Worm (Caenorhabditis elegans) whole organism, L1 larva: ENCODE data around the gene alh-1.

Experiments
- C04F5.9 ChIP-seq: sonication (generic microtip); optimal IDR thresholded peaks from 2 replicates; lab custom pipeline; 2016; ENCODE audit warnings: missing genetic modification characterization, missing compliant biosample characterization
- aha-1 ChIP-seq: fragments of 150-350 bp; optimal IDR thresholded peaks from 2 replicates; lab custom pipeline; 2014; ENCODE audit warnings: missing biosample characterization, missing genetic modification characterization
- alr-1 ChIP-seq: fragments of 200-800 bp; sonication (Bioruptor generic); optimal IDR thresholded peaks from 2 replicates; lab custom pipeline; 2018; ENCODE audit warnings: borderline replicate concordance, mild to moderate bottlenecking, missing genetic modification characterization, missing compliant biosample characterization
- ama-1 ChIP-seq: fragments of 150-350 bp; optimal IDR thresholded peaks from 2 replicates; lab custom pipeline; 2014
- ceh-63 ChIP-seq: fragments of 200-800 bp; sonication (Bioruptor generic); optimal IDR thresholded peaks from 2 replicates; lab custom pipeline; 2018; ENCODE audit warnings: mild to moderate bottlenecking, missing genetic modification characterization, missing compliant biosample characterization
- dpl-1 ChIP-seq, 3 experiments: fragments of 150-350 bp in 2 of 3; sonication (generic microtip) in 1 of 3; optimal IDR thresholded peaks; 2 replicates each; lab custom pipeline; 2014 to 2017; ENCODE audit warnings: missing biosample characterization in 3 of 3, missing genetic modification characterization in 3 of 3, missing genetic modification reagents in 3 of 3
- efl-1 ChIP-seq, 4 experiments: fragments of 150-350 bp; optimal IDR thresholded peaks in 3 of 4; peaks in 1 of 4; 1 replicate in 1 of 4; 2 replicates in 3 of 4; lab custom pipeline; 2014; ENCODE audit warnings: missing biosample characterization in 2 of 4, missing genetic modification characterization in 2 of 4, missing genetic modification reagents in 2 of 4
- efl-3 ChIP-seq: fragments of 200-800 bp; sonication (Bioruptor generic); optimal IDR thresholded peaks from 2 replicates; lab custom pipeline; 2018; ENCODE audit warnings: mild to moderate bottlenecking, missing genetic modification characterization, missing compliant biosample characterization
- egl-27 ChIP-seq, 2 experiments: fragments of 150-350 bp in 1 of 2; sonication (generic microtip); optimal IDR thresholded peaks; 3 replicates each; lab custom pipeline; 2017 to 2018; ENCODE audit warnings: missing biosample characterization in 2 of 2, missing genetic modification characterization in 2 of 2, missing genetic modification reagents in 2 of 2
- elt-2 ChIP-seq: sonication (generic microtip); optimal IDR thresholded peaks from 2 replicates; lab custom pipeline; 2016; ENCODE audit warnings: missing genetic modification characterization, mild to moderate bottlenecking, inconsistent platforms, missing compliant biosample characterization, missing genetic modification reagents
- fkh-8 ChIP-seq: sonication (generic microtip); optimal IDR thresholded peaks from 2 replicates; lab custom pipeline; 2016; ENCODE audit warnings: mild to moderate bottlenecking, missing genetic modification characterization, missing compliant biosample characterization
- fos-1 ChIP-seq: fragments of 150-350 bp; optimal IDR thresholded peaks from 2 replicates; lab custom pipeline; 2014; ENCODE audit warnings: missing biosample characterization, missing genetic modification characterization
- hlh-17 ChIP-seq: fragments of 200-800 bp; sonication (Bioruptor generic); optimal IDR thresholded peaks from 2 replicates; lab custom pipeline; 2018; ENCODE audit warnings: missing genetic modification characterization, mild to moderate bottlenecking, missing compliant biosample characterization, moderate library complexity, borderline replicate concordance
- hlh-4 ChIP-seq: sonication (generic microtip); optimal IDR thresholded peaks from 2 replicates; lab custom pipeline; 2016; ENCODE audit warnings: mild to moderate bottlenecking, missing genetic modification characterization, missing compliant biosample characterization
- isw-1 ChIP-seq: fragments of 200-800 bp; sonication (Bioruptor generic); IDR thresholded peaks from 2 replicates; pipeline ENCODE4 v1.3.6; 2022; ENCODE audit warnings: missing genetic modification characterization, missing compliant biosample characterization
- jun-1 ChIP-seq: fragments of 150-350 bp; optimal IDR thresholded peaks from 2 replicates; lab custom pipeline; 2014; ENCODE audit warnings: missing biosample characterization, missing genetic modification reagents, missing genetic modification characterization
- lin-39 ChIP-seq: fragments of 150-350 bp; optimal IDR thresholded peaks from 2 replicates; lab custom pipeline; 2014; ENCODE audit warnings: missing biosample characterization, missing genetic modification reagents, missing genetic modification characterization
- lsy-2 ChIP-seq, 2 experiments: fragments of 150-350 bp; optimal IDR thresholded peaks; 2 replicates each; lab custom pipeline; 2014; ENCODE audit warnings: missing biosample characterization in 2 of 2, missing genetic modification characterization in 2 of 2
- mdl-1 ChIP-seq, 2 experiments: fragments of 150-350 bp; optimal IDR thresholded peaks; 2 replicates each; lab custom pipeline; 2014 to 2017; ENCODE audit warnings: missing biosample characterization in 2 of 2, missing genetic modification characterization in 2 of 2, inconsistent platforms in 1 of 2
- mep-1 ChIP-seq: fragments of 150-350 bp; optimal IDR thresholded peaks from 2 replicates; lab custom pipeline; 2014; ENCODE audit warnings: missing biosample characterization, missing genetic modification characterization
- nhr-11 ChIP-seq: fragments of 150-350 bp; optimal IDR thresholded peaks from 2 replicates; lab custom pipeline; 2014; ENCODE audit warnings: missing biosample characterization, missing genetic modification characterization
- nhr-12 ChIP-seq: sonication (generic microtip); optimal IDR thresholded peaks from 2 replicates; lab custom pipeline; 2017; ENCODE audit warnings: missing biosample characterization, missing genetic modification characterization
- nhr-19 ChIP-seq: fragments of 200-800 bp; sonication (Bioruptor generic); conservative IDR thresholded peaks from 2 replicates; pipeline ENCODE4 v1.3.6; 2022; ENCODE audit warnings: missing genetic modification characterization, missing compliant biosample characterization
- nhr-20 ChIP-seq: sonication (generic microtip); optimal IDR thresholded peaks from 2 replicates; lab custom pipeline; 2016; ENCODE audit warnings: mild to moderate bottlenecking, missing genetic modification characterization, missing compliant biosample characterization
- nhr-28 ChIP-seq: fragments of 150-350 bp; optimal IDR thresholded peaks from 2 replicates; lab custom pipeline; 2014; ENCODE audit warnings: missing biosample characterization, missing genetic modification characterization
- nhr-47 ChIP-seq: sonication (generic microtip); optimal IDR thresholded peaks from 2 replicates; lab custom pipeline; 2016; ENCODE audit warnings: mild to moderate bottlenecking, missing genetic modification characterization, moderate library complexity, missing compliant biosample characterization
- nhr-77 ChIP-seq: fragments of 150-350 bp; optimal IDR thresholded peaks from 2 replicates; lab custom pipeline; 2014; ENCODE audit warnings: missing biosample characterization, missing genetic modification characterization
- nhr-84 ChIP-seq: sonication (generic microtip); optimal IDR thresholded peaks from 2 replicates; lab custom pipeline; 2017; ENCODE audit warnings: missing biosample characterization, missing genetic modification characterization
- nhr-90 ChIP-seq: sonication (generic microtip); optimal IDR thresholded peaks from 2 replicates; lab custom pipeline; 2016; ENCODE audit warnings: mild to moderate bottlenecking, missing genetic modification characterization, missing compliant biosample characterization; ENCODE audit not compliant: poor library complexity
- pag-3 ChIP-seq: sonication (generic microtip); optimal IDR thresholded peaks from 2 replicates; lab custom pipeline; 2017; ENCODE audit warnings: missing genetic modification characterization, mild to moderate bottlenecking, missing compliant biosample characterization, antibody characterized with exemption, borderline replicate concordance; ENCODE audit not compliant: insufficient read depth
- pax-3 ChIP-seq: fragments of 200-800 bp; sonication (Bioruptor generic); optimal IDR thresholded peaks from 2 replicates; lab custom pipeline; 2018; ENCODE audit warnings: mild to moderate bottlenecking, missing genetic modification characterization, moderate library complexity, missing compliant biosample characterization
- pqm-1 ChIP-seq: sonication (generic microtip); optimal IDR thresholded peaks from 3 replicates; lab custom pipeline; 2017; ENCODE audit warnings: missing biosample characterization, missing genetic modification characterization
- unc-62 ChIP-seq: fragments of 150-350 bp; optimal IDR thresholded peaks from 2 replicates; lab custom pipeline; 2014; ENCODE audit warnings: missing biosample characterization, missing genetic modification reagents, missing genetic modification characterization
- unc-98 ChIP-seq: fragments of 200-800 bp; sonication (Bioruptor generic); IDR thresholded peaks from 2 replicates; pipeline ENCODE4 v1.3.6; 2022; ENCODE audit warnings: missing genetic modification characterization, missing compliant biosample characterization
- vab-15 ChIP-seq: sonication (generic microtip); optimal IDR thresholded peaks from 2 replicates; lab custom pipeline; 2017; ENCODE audit warnings: missing genotype, mild to moderate bottlenecking, missing genetic modification characterization, missing compliant biosample characterization
- xbp-1 ChIP-seq: sonication (generic microtip); optimal IDR thresholded peaks from 2 replicates; lab custom pipeline; 2016; ENCODE audit warnings: missing genetic modification characterization, missing compliant biosample characterization
- ztf-11 ChIP-seq, 2 experiments: sonication (generic microtip); optimal IDR thresholded peaks; 2 replicates each; lab custom pipeline; 2016 to 2017; ENCODE audit warnings: missing genetic modification characterization in 2 of 2, missing biosample characterization in 1 of 2, missing compliant biosample characterization in 1 of 2

The alh-1 gene

DNA sequence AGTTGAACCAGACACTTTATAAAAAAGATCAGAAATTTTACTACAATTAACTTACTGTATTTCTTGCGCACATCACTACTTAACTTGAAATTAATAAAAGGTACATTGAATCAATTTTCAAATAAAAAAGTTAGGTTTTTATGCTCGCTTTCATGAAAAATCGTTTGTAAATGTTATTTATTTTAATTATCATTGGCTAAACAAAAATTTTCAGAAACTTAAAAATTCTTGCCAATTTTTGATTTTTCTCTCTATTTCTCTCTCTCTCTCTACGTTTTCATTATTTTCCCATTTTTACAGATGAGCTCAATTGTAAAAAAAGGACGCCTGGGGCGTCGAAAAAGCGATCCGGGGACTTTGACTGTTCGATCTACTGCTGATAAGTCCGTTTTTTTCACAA lies 31.8 kb downstream of the alh-1 start, which contains the start of gene sax-2:
sax-2 (plus strand) TSS at position 301 of the 400 bp plus-strand sequence.
- no peak for TF ChIP-seq C04F5.9
- TF ChIP-seq hlh-4 (tag; lab: Kevin White, UChicago) = no peak
- no peak for TF ChIP-seq ztf-11 (tag; optimal IDR thresholded peaks at IDR 0.05; lab: Kevin White, UChicago)
- TF ChIP-seq nhr-12 (tag; lab: Kevin White, UChicago) = no peak
- no peak for TF ChIP-seq pax-3 (tag; lab: Kevin White, UChicago)
- no peak for TF ChIP-seq unc-62 (GFP tag; lab: Kevin White, UChicago)
- TF ChIP-seq vab-15 (tag; lab: Kevin White, UChicago) = no peak
- no peak for TF ChIP-seq xbp-1
- TF ChIP-seq ama-1 (lab: Kevin White, UChicago) = no peak
- TF ChIP-seq mep-1 (tag; lab: Kevin White, UChicago) = no peak
- TF ChIP-seq nhr-19 (GFP tag; lab: Robert Waterston, UW) = no peak
- TF ChIP-seq nhr-47 = no peak
- no peak for TF ChIP-seq egl-27 (tag; optimal IDR thresholded peaks at IDR 0.05; lab: Kevin White, UChicago)
- TF ChIP-seq aha-1 (tag; lab: Kevin White, UChicago) = no peak
- no peak for TF ChIP-seq efl-3 (GFP tag; lab: Kevin White, UChicago)
- TF ChIP-seq fkh-8 (tag; lab: Kevin White, UChicago) = no peak
- TF ChIP-seq nhr-77 (tag; lab: Kevin White, UChicago) = no peak

DNA sequence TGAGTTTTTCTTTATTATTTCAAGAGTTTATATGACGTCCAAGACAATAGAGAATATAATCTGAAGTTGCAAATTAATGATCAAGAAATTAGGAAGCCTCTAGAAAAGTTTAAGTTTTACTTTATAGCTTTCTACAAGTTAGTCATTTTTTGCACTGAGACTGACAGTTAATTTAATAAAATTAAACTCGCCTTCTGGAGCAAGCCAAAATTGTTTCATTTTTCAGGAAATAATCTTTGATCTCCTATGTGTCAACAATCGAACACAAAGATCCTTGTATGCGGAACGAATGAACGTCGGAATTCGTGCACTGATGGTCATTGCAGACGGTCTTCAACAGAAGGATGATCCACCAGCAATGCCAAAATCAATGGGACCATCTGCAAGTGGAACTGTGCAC lies 34.8 kb downstream of the alh-1 start:
- TF ChIP-seq nhr-20 (no peak), efl-1 (optimal IDR thresholded peaks at IDR 0.05; lab: Kevin White, UChicago) (no peak), efl-1 (GFP tag; optimal IDR thresholded peaks at IDR 0.05 in 1 of 2; lab: Kevin White, UChicago) (no peak), mdl-1 (tag; optimal IDR thresholded peaks at IDR 0.05; lab: Kevin White, UChicago) (no peak), xbp-1 (no peak), nhr-77 (tag; lab: Kevin White, UChicago) (no peak), alr-1 (tag; lab: Kevin White, UChicago) (no peak), C04F5.9 (no peak), egl-27 (tag; optimal IDR thresholded peaks at IDR 0.05; lab: Kevin White, UChicago) (no peak), vab-15 (tag; lab: Kevin White, UChicago) (no peak), nhr-84 (tag; lab: Kevin White, UChicago) (no peak), jun-1 (no peak), dpl-1 (GFP tag; optimal IDR thresholded peaks at IDR 0.05; lab: Kevin White, UChicago) (no peak), hlh-17 (GFP tag; lab: Kevin White, UChicago) (no peak), nhr-28 (tag; lab: Kevin White, UChicago) (no peak), lin-39 (tag; lab: Kevin White, UChicago) (no peak), ceh-63 (GFP tag; lab: Kevin White, UChicago) (no peak), pag-3 (tag; lab: Kevin White, UChicago) (no peak), pqm-1 (tag; lab: Kevin White, UChicago) (no peak), unc-98 (GFP tag; lab: Robert Waterston, UW) (no peak), isw-1 (GFP tag; lab: Robert Waterston, UW) (no peak)

DNA sequence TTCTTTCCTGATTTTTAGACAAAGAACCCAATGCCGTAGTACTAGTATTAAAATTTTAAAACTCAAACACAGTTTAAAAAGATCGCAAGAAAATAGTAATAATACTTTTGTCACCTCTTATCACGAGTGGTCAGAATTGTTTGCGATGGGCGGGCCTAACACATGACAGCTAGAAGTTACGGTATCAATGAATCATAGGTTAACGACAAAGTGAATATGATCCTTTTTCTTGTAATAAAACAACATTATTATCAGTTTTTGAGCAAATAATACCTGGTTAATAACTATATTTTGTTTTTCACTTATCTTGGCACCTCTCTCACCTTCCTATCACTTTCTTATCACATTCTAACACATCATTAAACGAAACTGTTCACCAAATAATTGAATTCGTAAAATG lies 35.4 kb downstream of the alh-1 start:
- TF ChIP-seq elt-2 (tag; lab: Kevin White, UChicago) = peak; percentile 14
- TF ChIP-seq egl-27 (tag; optimal IDR thresholded peaks at IDR 0.05; lab: Kevin White, UChicago) = no peak
- TF ChIP-seq fos-1 (tag; lab: Kevin White, UChicago) = no peak
- TF ChIP-seq nhr-90 (tag; lab: Kevin White, UChicago) = no peak
- TF ChIP-seq lsy-2 (tag; optimal IDR thresholded peaks at IDR 0.05; lab: Kevin White, UChicago) = no peak
- no peak for TF ChIP-seq nhr-11 (tag; lab: Kevin White, UChicago)
